Fruit fly (Drosophila melanogaster) whole organism, wandering third instar larva: Measurements from ENCODE around the gene PhKgamma.
A peak's percentile ranks its signal among the peaks of the same experiment; 100 is the strongest.

ENCODE experiments used
- Abd-B ChIP-seq: fragments of >200 bp; optimal IDR thresholded peaks from 2 replicates; lab custom pipeline; 2017; ENCODE audit warnings: missing biosample characterization, missing genetic modification characterization
- CG32264 ChIP-seq: fragments of 200-800 bp; sonication (Bioruptor generic); optimal IDR thresholded peaks from 2 replicates; lab custom pipeline; 2016; ENCODE audit warnings: missing biosample characterization, missing genetic modification characterization
- CG9705 ChIP-seq: fragments of 200-800 bp; sonication (Bioruptor generic); optimal IDR thresholded peaks from 2 replicates; lab custom pipeline; 2018; ENCODE audit warnings: missing biosample characterization, mild to moderate bottlenecking, missing genetic modification characterization
- CrebA ChIP-seq: fragments of 200-800 bp; sonication (Bioruptor generic); optimal IDR thresholded peaks from 2 replicates; lab custom pipeline; 2016; ENCODE audit warnings: missing biosample characterization, mild to moderate bottlenecking, missing genetic modification characterization, borderline replicate concordance
- Dfd ChIP-seq: fragments of >200 bp; optimal IDR thresholded peaks from 2 replicates; lab custom pipeline; 2017; ENCODE audit warnings: missing biosample characterization, missing genetic modification characterization
- Dif ChIP-seq: fragments of 200-275, 200-300 bp; sonication (Bioruptor generic); optimal IDR thresholded peaks from 2 replicates; lab custom pipeline; 2018; ENCODE audit warnings: missing biosample characterization, missing genetic modification characterization; ENCODE audit not compliant: partially characterized antibody
- GATAd ChIP-seq: sonication (Bioruptor generic); optimal IDR thresholded peaks from 2 replicates; lab custom pipeline; 2016; ENCODE audit warnings: missing biosample characterization, missing genetic modification characterization
- HLH106 ChIP-seq: fragments of 200-800 bp; optimal IDR thresholded peaks from 3 replicates; lab custom pipeline; 2019; ENCODE audit warnings: missing biosample characterization, mild to moderate bottlenecking, missing genetic modification characterization, moderate library complexity
- Hnf4 ChIP-seq: fragments of 200-800 bp; sonication (Bioruptor generic); optimal IDR thresholded peaks from 2 replicates; lab custom pipeline; 2016; ENCODE audit warnings: missing biosample characterization, mild to moderate bottlenecking, missing genetic modification characterization
- Hr78 ChIP-seq: fragments of >200 bp; optimal IDR thresholded peaks from 2 replicates; lab custom pipeline; 2017; ENCODE audit warnings: missing biosample characterization, missing genetic modification characterization
- Hr83 ChIP-seq: fragments of 200-300 bp; sonication (Bioruptor generic); optimal IDR thresholded peaks from 2 replicates; lab custom pipeline; 2016; ENCODE audit warnings: missing biosample characterization, mild to moderate bottlenecking, missing genetic modification characterization, moderate library complexity; ENCODE audit not compliant: poor library complexity, severe bottlenecking
- Jra ChIP-seq: sonication (Bioruptor generic); optimal IDR thresholded peaks from 2 replicates; lab custom pipeline; 2016; ENCODE audit warnings: missing biosample characterization, missing genetic modification characterization
- Mio ChIP-seq: sonication (Bioruptor generic); optimal IDR thresholded peaks from 2 replicates; lab custom pipeline; 2016; ENCODE audit warnings: missing biosample characterization, missing genetic modification characterization
- Myc ChIP-seq: fragments of >200 bp; optimal IDR thresholded peaks from 2 replicates; lab custom pipeline; 2017
- N ChIP-seq: fragments of >200 bp; optimal IDR thresholded peaks from 2 replicates; lab custom pipeline; 2018; ENCODE audit warnings: missing biosample characterization, missing external identifiers, missing genetic modification characterization
- OdsH ChIP-seq: fragments of 200-800 bp; sonication (Bioruptor generic); optimal IDR thresholded peaks from 2 replicates; lab custom pipeline; 2016; ENCODE audit warnings: missing biosample characterization, mild to moderate bottlenecking, missing genetic modification characterization
- Rel ChIP-seq, 2 experiments: fragments of 200-800 bp; sonication (Bioruptor generic) in 1 of 2; optimal IDR thresholded peaks; 2 replicates in 1 of 2; 3 replicates in 1 of 2; lab custom pipeline; 2016 to 2019; ENCODE audit warnings: mild to moderate bottlenecking in 2 of 2, missing biosample characterization in 2 of 2, missing genetic modification characterization in 2 of 2, moderate library complexity in 1 of 2
- Sp1 ChIP-seq: fragments of 200-800 bp; sonication (Bioruptor generic); optimal IDR thresholded peaks from 3 replicates; lab custom pipeline; 2019; ENCODE audit warnings: missing biosample characterization, mild to moderate bottlenecking, missing genetic modification characterization, moderate library complexity
- Vsx2 ChIP-seq: fragments of 200-300, 225-300 bp; sonication (Bioruptor generic); optimal IDR thresholded peaks from 2 replicates; lab custom pipeline; 2018; ENCODE audit warnings: missing biosample characterization, missing genetic modification characterization; ENCODE audit not compliant: partially characterized antibody
- br ChIP-seq: fragments of 200-800 bp; sonication (Bioruptor generic); optimal IDR thresholded peaks from 2 replicates; lab custom pipeline; 2016; ENCODE audit warnings: missing biosample characterization, missing genetic modification characterization
- brk ChIP-seq: fragments of 200-800 bp; sonication (Bioruptor generic); optimal IDR thresholded peaks from 2 replicates; lab custom pipeline; 2016; ENCODE audit warnings: missing biosample characterization, mild to moderate bottlenecking, missing genetic modification characterization
- dl ChIP-seq, 2 experiments: fragments of 175-275, 200-275 bp in 1 of 2; fragments of 200-275 bp in 1 of 2; sonication (Bioruptor generic); optimal IDR thresholded peaks; lab custom pipeline; 2018; ENCODE audit warnings: mild to moderate bottlenecking in 2 of 2, missing biosample characterization in 2 of 2, missing genetic modification characterization in 2 of 2, moderate library complexity in 2 of 2; ENCODE audit not compliant: partially characterized antibody in 2 of 2, insufficient read depth in 1 of 2
- dmrt93B ChIP-seq: fragments of 200-800 bp; sonication (Bioruptor generic); optimal IDR thresholded peaks from 2 replicates; lab custom pipeline; 2018; ENCODE audit warnings: missing biosample characterization, mild to moderate bottlenecking, missing genetic modification characterization
- dsf ChIP-seq: sonication (Bioruptor generic); optimal IDR thresholded peaks from 2 replicates; lab custom pipeline; 2016; ENCODE audit warnings: missing biosample characterization, missing genetic modification characterization, borderline replicate concordance
- ey ChIP-seq: fragments of 200-800 bp; sonication (Bioruptor generic); optimal IDR thresholded peaks from 2 replicates; lab custom pipeline; 2016; ENCODE audit warnings: missing biosample characterization, missing genetic modification characterization
- foxo ChIP-seq, 2 experiments: fragments of 200-800 bp; sonication (Bioruptor generic); optimal IDR thresholded peaks; 2 replicates in 1 of 2; 3 replicates in 1 of 2; lab custom pipeline; 2016 to 2017; ENCODE audit warnings: missing biosample characterization in 2 of 2, missing genetic modification characterization in 2 of 2
- fru ChIP-seq: fragments of 200-800 bp; sonication (Bioruptor generic); optimal IDR thresholded peaks from 3 replicates; lab custom pipeline; 2016; ENCODE audit warnings: missing biosample characterization, mild to moderate bottlenecking, missing genetic modification characterization
- h ChIP-seq: fragments of 200-800 bp; sonication (Bioruptor generic); optimal IDR thresholded peaks from 3 replicates; lab custom pipeline; 2016; ENCODE audit warnings: missing biosample characterization, mild to moderate bottlenecking, missing genetic modification characterization
- jim ChIP-seq: fragments of 175-275, 200-325 bp; sonication (Bioruptor generic); optimal IDR thresholded peaks from 2 replicates; lab custom pipeline; 2016; ENCODE audit warnings: missing biosample characterization, mild to moderate bottlenecking, missing genetic modification characterization
- lola ChIP-seq: fragments of >200 bp; optimal IDR thresholded peaks from 2 replicates; lab custom pipeline; 2017; ENCODE audit warnings: missing biosample characterization, missing genetic modification characterization
- pan ChIP-seq: fragments of >200 bp; optimal IDR thresholded peaks from 2 replicates; lab custom pipeline; 2017
- psq ChIP-seq: fragments of 200-800 bp; sonication (Bioruptor generic); optimal IDR thresholded peaks from 3 replicates; lab custom pipeline; 2017; ENCODE audit warnings: missing biosample characterization, mild to moderate bottlenecking, missing genetic modification characterization, moderate library complexity
- rgr ChIP-seq: fragments of 200-800 bp; sonication (Bioruptor generic); optimal IDR thresholded peaks from 3 replicates; lab custom pipeline; 2016; ENCODE audit warnings: missing biosample characterization, mild to moderate bottlenecking, missing genetic modification characterization
- sage ChIP-seq: fragments of 200-800 bp; sonication (Bioruptor generic); optimal IDR thresholded peaks from 2 replicates; lab custom pipeline; 2016; ENCODE audit warnings: missing biosample characterization, mild to moderate bottlenecking, missing genetic modification characterization
- sv ChIP-seq: fragments of 200-800 bp; sonication (Bioruptor generic); optimal IDR thresholded peaks from 3 replicates; lab custom pipeline; 2016; ENCODE audit warnings: missing biosample characterization, missing genetic modification characterization
- tai ChIP-seq: sonication (Bioruptor generic); optimal IDR thresholded peaks from 2 replicates; lab custom pipeline; 2016; ENCODE audit warnings: missing biosample characterization, missing genetic modification characterization
- usp ChIP-seq: fragments of >200 bp; optimal IDR thresholded peaks from 2 replicates; lab custom pipeline; 2017; ENCODE audit warnings: missing biosample characterization, missing genetic modification characterization
- woc ChIP-seq: sonication (Bioruptor generic); optimal IDR thresholded peaks from 2 replicates; lab custom pipeline; 2016; ENCODE audit warnings: missing biosample characterization, mild to moderate bottlenecking, missing genetic modification characterization

PhKgamma gene

dm6 chrX:11658181-11658842 lies 36.6 kb upstream of the PhKgamma start:
- TF ChIP-seq fru (GFP tag; lab: Kevin White, UChicago) (peak; percentile 1), foxo (GFP tag; optimal IDR thresholded peaks at IDR 0.05; lab: Kevin White, UChicago) (peak in 1 of 2 experiments; percentile 36), ey (no peak), HLH106 (tag; lab: Kevin White, UChicago) (peak; percentile 37)
- TF ChIP-seq, all 38 proteins: peak for 3

dm6 chrX:11659080-11659479 lies 35.9 kb upstream of the PhKgamma start:
- TF ChIP-seq jim (no peak), Sp1 (peak; percentile 6), lola (no peak), foxo (GFP tag; optimal IDR thresholded peaks at IDR 0.05; lab: Kevin White, UChicago) (peak in 1 of 2 experiments; percentile 22), fru (GFP tag; lab: Kevin White, UChicago) (peak; percentile 3), HLH106 (tag; lab: Kevin White, UChicago) (peak; percentile 37), h (GFP tag; lab: Kevin White, UChicago) (peak; percentile 4)

- TF ChIP-seq Sp1 (no peak), lola (no peak), sv (GFP tag; lab: Kevin White, UChicago) (no peak), Abd-B (GFP tag; lab: Kevin White, UChicago) (no peak), foxo (GFP tag; optimal IDR thresholded peaks at IDR 0.05; lab: Kevin White, UChicago) (no peak), Vsx2 (no peak), Dif (GFP tag; lab: Kevin White, UChicago) (no peak), Hnf4 (GFP tag; lab: Kevin White, UChicago) (no peak), tai (GFP tag; lab: Kevin White, UChicago) (no peak), psq (GFP tag; lab: Kevin White, UChicago) (no peak), Hr78 (GFP tag; lab: Kevin White, UChicago) (no peak), dmrt93B (no peak)
These were observed 35.3 kb upstream of the PhKgamma start for dm6 chrX:11659634-11660033.

- TF ChIP-seq GATAd (GFP tag; lab: Kevin White, UChicago) (no peak), Abd-B (GFP tag; lab: Kevin White, UChicago) (no peak), Vsx2 (no peak), dmrt93B (peak; percentile 12), CG9705 (GFP tag; lab: Kevin White, UChicago) (no peak), Dfd (GFP tag; lab: Kevin White, UChicago) (no peak), Hr83 (GFP tag; lab: Kevin White, UChicago) (peak; percentile 63), lola (no peak), tai (GFP tag; lab: Kevin White, UChicago) (no peak), Mio (no peak), h (GFP tag; lab: Kevin White, UChicago) (peak; percentile 56), CrebA (GFP tag; lab: Kevin White, UChicago) (no peak), sage (GFP tag; lab: Kevin White, UChicago) (no peak), psq (GFP tag; lab: Kevin White, UChicago) (peak; percentile 31), pan (no peak), Dif (GFP tag; lab: Kevin White, UChicago) (no peak), dsf (GFP tag; lab: Kevin White, UChicago) (no peak), N (no peak), dl (GFP tag; optimal IDR thresholded peaks at IDR 0.05; lab: Kevin White, UChicago; ENCODE audit: insufficient read depth in 1 of 2, partially characterized antibody in 2 of 2) (no peak), rgr (GFP tag; lab: Kevin White, UChicago) (peak; percentile 64), OdsH (GFP tag; lab: Kevin White, UChicago) (peak; percentile 44), Hr78 (GFP tag; lab: Kevin White, UChicago) (no peak), sv (GFP tag; lab: Kevin White, UChicago) (no peak), br (GFP tag; lab: Kevin White, UChicago) (peak; percentile 43), brk (no peak), Hnf4 (GFP tag; lab: Kevin White, UChicago) (peak; percentile 47), CG32264 (GFP tag; lab: Kevin White, UChicago) (no peak), ey (no peak), Sp1 (peak; percentile 12), Rel (GFP tag; optimal IDR thresholded peaks at IDR 0.05; lab: Kevin White, UChicago) (no peak), Rel (tag; optimal IDR thresholded peaks at IDR 0.05; lab: Kevin White, UChicago) (no peak), Jra (GFP tag; lab: Kevin White, UChicago) (no peak), fru (GFP tag; lab: Kevin White, UChicago) (peak; percentile 28), foxo (GFP tag; optimal IDR thresholded peaks at IDR 0.05; lab: Kevin White, UChicago) (peak in 1 of 2 experiments; percentile 37), Myc (lab: Kevin White, UChicago) (no peak), woc (GFP tag; lab: Kevin White, UChicago) (no peak), HLH106 (tag; lab: Kevin White, UChicago) (no peak), usp (GFP tag; lab: Kevin White, UChicago) (no peak)
- TF ChIP-seq, all 38 proteins: peak for 11
These were observed 34.5 kb upstream of the PhKgamma start for dm6 chrX:11660476-11660875.
